Worm (Caenorhabditis elegans): ENCODE measurements around the gene gst-15.

- TF ChIP-seq F52B5.7 (tag; optimal IDR thresholded peaks at IDR 0.05) (no peak), let-607 (tag; optimal IDR thresholded peaks at IDR 0.05) (no peak), rec-8 (tag; optimal IDR thresholded peaks at IDR 0.05) (no peak)
Observed at ce11 chrII:13614516-13614915, 1.5 kb upstream of the gst-15 start.

Data from whole organism, young adult.